Worm (Caenorhabditis elegans): ENCODE results near the gene hlh-8.

The hlh-8 gene

ce11 chrX:8160016-8160415, 43.8 kb downstream of the hlh-8 start (continued):
- TF ChIP-seq mdl-1 (tag; optimal IDR thresholded peaks at IDR 0.05), result peak in 1 of 2 experiments; percentile 45
- no peak for TF ChIP-seq ces-1 (GFP tag; optimal IDR thresholded peaks at IDR 0.05)
- TF ChIP-seq C34B4.2 (tag; optimal IDR thresholded peaks at IDR 0.05), result no peak
- peak; percentile 81 for TF ChIP-seq nhr-85 (tag)
- no peak for TF ChIP-seq ceh-88 (GFP tag; IDR thresholded peaks at IDR 0.05)
- TF ChIP-seq blmp-1 (tag; optimal IDR thresholded peaks at IDR 0.05), result peak; percentile 65
- no peak for TF ChIP-seq isw-1 (GFP tag; IDR thresholded peaks at IDR 0.05)
- TF ChIP-seq hlh-17 (GFP tag; optimal IDR thresholded peaks at IDR 0.05; ENCODE audit: borderline replicate concordance), result no peak
- TF ChIP-seq lin-13 (GFP tag; optimal IDR thresholded peaks at IDR 0.05), result no peak
- TF ChIP-seq sox-4 (tag; optimal IDR thresholded peaks at IDR 0.05), result no peak
- TF ChIP-seq dpl-1 (GFP tag; optimal IDR thresholded peaks at IDR 0.05), result peak in 2 of 3 experiments; percentile 9 to 26
- no peak for TF ChIP-seq nhr-76 (tag; optimal IDR thresholded peaks at IDR 0.05)
- no peak for TF ChIP-seq pag-3 (tag; optimal IDR thresholded peaks at IDR 0.05; ENCODE audit: borderline replicate concordance, insufficient read depth)
- TF ChIP-seq sptf-1 (tag; optimal IDR thresholded peaks at IDR 0.05), result no peak
- no peak for TF ChIP-seq lin-35 (GFP tag; optimal IDR thresholded peaks at IDR 0.05)
- TF ChIP-seq fos-1 (tag; optimal IDR thresholded peaks at IDR 0.05), result no peak
- TF ChIP-seq rnt-1 (tag; optimal IDR thresholded peaks at IDR 0.05), result peak; percentile 37
- peak; percentile 50 for TF ChIP-seq lin-14 (GFP tag; optimal IDR thresholded peaks at IDR 0.05)
- no peak for TF ChIP-seq snpc-4 (tag; optimal IDR thresholded peaks at IDR 0.05)
- TF ChIP-seq ceh-82 (tag; optimal IDR thresholded peaks at IDR 0.05), result no peak
- TF ChIP-seq nhr-71 (tag; optimal IDR thresholded peaks at IDR 0.05), result peak; percentile 56
- TF ChIP-seq nhr-84 (tag; optimal IDR thresholded peaks at IDR 0.05), result no peak
- peak; percentile 34 for TF ChIP-seq skn-1 (tag; optimal IDR thresholded peaks at IDR 0.05)
- no peak for TF ChIP-seq nhr-11 (tag; optimal IDR thresholded peaks at IDR 0.05)
- no peak for TF ChIP-seq nhr-28 (tag; optimal IDR thresholded peaks at IDR 0.05)
- TF ChIP-seq alr-1 (tag; optimal IDR thresholded peaks at IDR 0.05; ENCODE audit: borderline replicate concordance), result no peak
- no peak for TF ChIP-seq ets-5 (GFP tag; IDR thresholded peaks at IDR 0.05)
- no peak for TF ChIP-seq irx-1 (tag; optimal IDR thresholded peaks at IDR 0.05)
- TF ChIP-seq fkh-4 (tag; optimal IDR thresholded peaks at IDR 0.05; ENCODE audit: borderline replicate concordance), result no peak
- no peak for TF ChIP-seq dsc-1 (tag; optimal IDR thresholded peaks at IDR 0.05)
- peak; percentile 0 to 29 for TF ChIP-seq lsy-2 (tag; optimal IDR thresholded peaks at IDR 0.05)
- TF ChIP-seq ztf-11 (tag; optimal IDR thresholded peaks at IDR 0.05), result peak in 1 of 2 experiments; percentile 69
- no peak for TF ChIP-seq Y116A8C.19 (tag; optimal IDR thresholded peaks at IDR 0.05; ENCODE audit: borderline replicate concordance)
- TF ChIP-seq swsn-7 (tag; optimal IDR thresholded peaks at IDR 0.05), result peak; percentile 53
- TF ChIP-seq ama-1 (optimal IDR thresholded peaks at IDR 0.05), result peak; percentile 77
- TF ChIP-seq ceh-8 (GFP tag; optimal IDR thresholded peaks at IDR 0.05), result no peak
- peak; percentile 28 for TF ChIP-seq nhr-20 (tag; optimal IDR thresholded peaks at IDR 0.05)
- TF ChIP-seq fkh-8 (tag; optimal IDR thresholded peaks at IDR 0.05), result no peak
- no peak for TF ChIP-seq tlp-1 (tag; optimal IDR thresholded peaks at IDR 0.05)
- no peak for TF ChIP-seq lin-39 (tag; optimal IDR thresholded peaks at IDR 0.05)
- TF ChIP-seq ceh-63 (GFP tag; optimal IDR thresholded peaks at IDR 0.05), result no peak
- no peak for TF ChIP-seq hlh-4 (tag; optimal IDR thresholded peaks at IDR 0.05)
- TF ChIP-seq unc-30 (tag; optimal IDR thresholded peaks at IDR 0.05), result no peak
- TF ChIP-seq mep-1 (tag; optimal IDR thresholded peaks at IDR 0.05), result peak; percentile 72
- no peak for TF ChIP-seq nhr-237 (tag; optimal IDR thresholded peaks at IDR 0.05)
- TF ChIP-seq unc-98 (GFP tag; IDR thresholded peaks at IDR 0.05), result no peak
- TF ChIP-seq aha-1 (tag; optimal IDR thresholded peaks at IDR 0.05), result no peak
- TF ChIP-seq sup-37 (GFP tag; optimal IDR thresholded peaks at IDR 0.05), result no peak
- peak; percentile 54 for TF ChIP-seq C16A3.4 (tag; optimal IDR thresholded peaks at IDR 0.05)
- no peak for TF ChIP-seq jun-1 (tag; optimal IDR thresholded peaks at IDR 0.05)
- TF ChIP-seq nhr-19 (GFP tag; conservative IDR thresholded peaks at IDR 0.05), result no peak
- peak; percentile 50 for TF ChIP-seq snu-23 (GFP tag; optimal IDR thresholded peaks at IDR 0.05)
- TF ChIP-seq unc-130 (tag; optimal IDR thresholded peaks at IDR 0.05), result no peak
- no peak for TF ChIP-seq elt-2 (tag; optimal IDR thresholded peaks at IDR 0.05)

Data from whole organism, L1 larva.